Fruit fly (Drosophila melanogaster) whole organism, pupa: ENCODE results near the gene CG42781.

Experiments used
- CG10348 ChIP-seq: fragments of 200-800 bp; sonication (Bioruptor generic); IDR thresholded peaks from 2 replicates; pipeline ENCODE4 v1.3.6; 2022; ENCODE audit warnings: missing biosample characterization, missing genetic modification characterization
- CG12605 ChIP-seq: fragments of 200-800 bp; sonication (Bioruptor generic); IDR thresholded peaks from 2 replicates; pipeline ENCODE4 v1.3.6; 2022; ENCODE audit warnings: missing biosample characterization, missing genetic modification characterization
- CG13204 ChIP-seq: fragments of 200-800 bp; sonication (Bioruptor generic); optimal IDR thresholded peaks from 2 replicates; lab custom pipeline; 2018; ENCODE audit warnings: missing biosample characterization, mild to moderate bottlenecking, missing genetic modification characterization, moderate library complexity
- CG14655 ChIP-seq: fragments of 200-800 bp; sonication (Bioruptor generic); optimal IDR thresholded peaks from 3 replicates; lab custom pipeline; 2017; ENCODE audit warnings: mild to moderate bottlenecking, missing biosample characterization, missing genetic modification reagents, missing genetic modification characterization
- CG15710 ChIP-seq: fragments of 200-800 bp; sonication (Bioruptor generic); optimal IDR thresholded peaks from 2 replicates; lab custom pipeline; 2018; ENCODE audit warnings: missing biosample characterization, mild to moderate bottlenecking, missing genetic modification characterization, moderate library complexity
- CG17806 ChIP-seq: fragments of 200-800 bp; sonication (Bioruptor generic); optimal IDR thresholded peaks from 2 replicates; lab custom pipeline; 2018; ENCODE audit warnings: missing biosample characterization, mild to moderate bottlenecking, missing genetic modification characterization, moderate library complexity
- CG32121 ChIP-seq: fragments of 200-800 bp; sonication (Bioruptor generic); IDR thresholded peaks from 2 replicates; pipeline ENCODE4 v1.3.6; 2022; ENCODE audit warnings: missing biosample characterization, missing genetic modification characterization
- CG34367 ChIP-seq: fragments of 200-800 bp; sonication (Bioruptor generic); optimal IDR thresholded peaks from 2 replicates; lab custom pipeline; 2018; ENCODE audit warnings: missing biosample characterization, mild to moderate bottlenecking, missing genetic modification characterization
- CG4496 ChIP-seq: fragments of 200-800 bp; sonication (Bioruptor generic); IDR thresholded peaks from 3 replicates; pipeline ENCODE4 v1.3.6; 2022; ENCODE audit warnings: missing biosample characterization, missing genetic modification characterization
- CG8159 ChIP-seq: fragments of 200-800 bp; sonication (Bioruptor generic); optimal IDR thresholded peaks from 3 replicates; lab custom pipeline; 2018; ENCODE audit warnings: missing biosample characterization, mild to moderate bottlenecking, missing genetic modification characterization, moderate library complexity
- CG8301 ChIP-seq: fragments of 200-800 bp; sonication (Bioruptor generic); optimal IDR thresholded peaks from 2 replicates; lab custom pipeline; 2018; ENCODE audit warnings: missing biosample characterization, mild to moderate bottlenecking, missing genetic modification characterization
- CG9948 ChIP-seq: fragments of 200-800 bp; sonication (Bioruptor generic); optimal IDR thresholded peaks from 2 replicates; lab custom pipeline; 2018; ENCODE audit warnings: missing biosample characterization, mild to moderate bottlenecking, missing genetic modification characterization, moderate library complexity
- D1 ChIP-seq: fragments of 200-800 bp; sonication (Bioruptor generic); optimal IDR thresholded peaks from 2 replicates; lab custom pipeline; 2018; ENCODE audit warnings: missing biosample characterization, mild to moderate bottlenecking, missing genetic modification characterization, moderate library complexity
- EcR ChIP-seq: fragments of 200-800 bp; sonication (Bioruptor generic); optimal IDR thresholded peaks from 3 replicates; lab custom pipeline; 2019; ENCODE audit warnings: missing biosample characterization, missing genetic modification characterization, mild to moderate bottlenecking, moderate library complexity, missing genetic modification reagents
- Ets98B ChIP-seq: fragments of 200-800 bp; sonication (Bioruptor generic); IDR thresholded peaks from 2 replicates; pipeline ENCODE4 v1.3.6; 2022; ENCODE audit warnings: missing biosample characterization, missing genetic modification characterization
- Pif1A ChIP-seq: fragments of 200-800 bp; sonication (Bioruptor generic); optimal IDR thresholded peaks from 3 replicates; lab custom pipeline; 2016; ENCODE audit warnings: missing biosample characterization, missing genetic modification characterization
- Pif1B ChIP-seq: fragments of 200-800 bp; sonication (Bioruptor generic); optimal IDR thresholded peaks from 3 replicates; lab custom pipeline; 2016; ENCODE audit warnings: missing biosample characterization, missing genetic modification characterization
- Snoo ChIP-seq: fragments of 200-800 bp; sonication (Bioruptor generic); optimal IDR thresholded peaks from 3 replicates; lab custom pipeline; 2017; ENCODE audit warnings: missing biosample characterization, mild to moderate bottlenecking, missing genetic modification characterization, inconsistent platforms
- fd96Ca ChIP-seq: fragments of 200-800 bp; sonication (Bioruptor generic); IDR thresholded peaks from 3 replicates; pipeline ENCODE4 v1.3.6; 2022; ENCODE audit warnings: missing biosample characterization, missing genetic modification characterization
- gl ChIP-seq: fragments of 200-800 bp; sonication (Bioruptor generic); optimal IDR thresholded peaks from 2 replicates; lab custom pipeline; 2018; ENCODE audit warnings: missing biosample characterization, mild to moderate bottlenecking, missing genetic modification characterization
- rn ChIP-seq: fragments of 200-800 bp; sonication (Bioruptor generic); IDR thresholded peaks from 2 replicates; pipeline ENCODE4 v1.3.6; 2022; ENCODE audit warnings: missing biosample characterization, missing genetic modification characterization

The CG42781 gene

dm6 chrX:7405697-7406096 is 22.9 kb upstream of the CG42781 start, which contains the start of gene CG1677:
CG1677 (minus strand) TSS chrX:7405797.
- TF ChIP-seq CG15710 (tag; lab: Kevin White, UChicago) = no peak
- TF ChIP-seq Pif1A (GFP tag; lab: Kevin White, UChicago) = no peak
- no peak for TF ChIP-seq CG8159 (tag; lab: Kevin White, UChicago)
- no peak for TF ChIP-seq D1 (tag; lab: Kevin White, UChicago)
- TF ChIP-seq gl (tag; lab: Kevin White, UChicago) = no peak
- TF ChIP-seq Snoo = no peak
- TF ChIP-seq CG32121 (GFP tag; lab: Robert Waterston, UW) = no peak
- no peak for TF ChIP-seq EcR
- no peak for TF ChIP-seq CG17806 (tag; lab: Kevin White, UChicago)
- TF ChIP-seq CG9948 (tag; lab: Kevin White, UChicago) = no peak
- no peak for TF ChIP-seq CG13204

dm6 chrX:7403074-7403473 is 20.3 kb upstream of the CG42781 start, which contains the start of gene CG15035:
CG15035 (minus strand) TSS chrX:7403174.
- TF ChIP-seq fd96Ca = no peak
- TF ChIP-seq CG14655 (GFP tag; lab: Kevin White, UChicago) = no peak
- TF ChIP-seq CG8159 (tag; lab: Kevin White, UChicago) = no peak
- TF ChIP-seq D1 (tag; lab: Kevin White, UChicago) = no peak
- TF ChIP-seq CG13204 = no peak
- TF ChIP-seq CG10348 = no peak
- no peak for TF ChIP-seq CG32121 (GFP tag; lab: Robert Waterston, UW)
- TF ChIP-seq rn (GFP tag; lab: Robert Waterston, UW) = no peak
- TF ChIP-seq Ets98B (GFP tag; lab: Robert Waterston, UW) = no peak

dm6 chrX:7379569-7379968 is 3.2 kb downstream of the CG42781 start:
- TF ChIP-seq CG8159 (tag; lab: Kevin White, UChicago) = peak; percentile 52
- no peak for TF ChIP-seq CG32121 (GFP tag; lab: Robert Waterston, UW)
- TF ChIP-seq CG4496 (GFP tag; lab: Robert Waterston, UW) = no peak
- TF ChIP-seq CG17806 (tag; lab: Kevin White, UChicago) = no peak
- peak; percentile 45; the same call in 1 of the 3 replicates for TF ChIP-seq fd96Ca
- peak; percentile 8 for TF ChIP-seq CG34367 (tag; lab: Kevin White, UChicago)
- peak; percentile 35 for TF ChIP-seq CG9948 (tag; lab: Kevin White, UChicago)
- peak; percentile 37 for TF ChIP-seq Pif1A (GFP tag; lab: Kevin White, UChicago)
- TF ChIP-seq CG8301 = peak; percentile 21
- peak; percentile 37 for TF ChIP-seq CG14655 (GFP tag; lab: Kevin White, UChicago)
- TF ChIP-seq CG15710 (tag; lab: Kevin White, UChicago) = peak; percentile 43
- TF ChIP-seq, all 21 proteins: peak for 8

- TF ChIP-seq CG32121 (GFP tag; lab: Robert Waterston, UW) (no peak), CG8159 (tag; lab: Kevin White, UChicago) (no peak), CG12605 (GFP tag; lab: Robert Waterston, UW) (no peak), CG15710 (tag; lab: Kevin White, UChicago) (no peak), Pif1A (GFP tag; lab: Kevin White, UChicago) (no peak), D1 (tag; lab: Kevin White, UChicago) (no peak), rn (GFP tag; lab: Robert Waterston, UW) (no peak), CG14655 (GFP tag; lab: Kevin White, UChicago) (no peak), CG4496 (GFP tag; lab: Robert Waterston, UW) (no peak), CG17806 (tag; lab: Kevin White, UChicago) (no peak), CG10348 (no peak), Pif1B (GFP tag; lab: Kevin White, UChicago) (no peak), fd96Ca (no peak), CG13204 (no peak), gl (tag; lab: Kevin White, UChicago) (no peak), CG9948 (tag; lab: Kevin White, UChicago) (no peak), CG34367 (tag; lab: Kevin White, UChicago) (no peak)
- TF ChIP-seq, all 21 proteins: peak for 0
Measured at dm6 chrX:7377840-7378239, 5.0 kb downstream of the CG42781 start, which contains the start of gene CheA7a. CheA7a (plus strand) TSS chrX:7378140.

DNA sequence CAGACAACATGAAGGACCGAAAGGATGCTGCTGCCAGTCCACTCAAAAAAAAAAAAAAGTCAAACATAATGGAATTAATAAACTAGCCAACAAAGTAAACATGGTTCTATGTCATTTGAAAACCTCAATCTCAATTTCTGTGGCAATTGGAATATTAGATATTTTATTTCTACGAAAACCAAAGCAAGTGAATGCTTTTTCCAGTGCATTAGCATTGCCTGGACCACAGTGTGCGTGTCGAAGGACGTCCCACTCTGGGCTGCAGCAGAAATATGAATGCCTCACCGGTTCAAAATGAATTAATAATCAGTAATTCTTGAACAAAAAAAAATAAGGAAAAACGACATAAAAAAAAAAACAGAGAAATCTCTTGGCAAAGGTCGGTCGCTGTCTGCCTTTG is 10.3 kb downstream of the CG42781 start:
- TF ChIP-seq CG15710 (tag; lab: Kevin White, UChicago) = peak; percentile 26
- TF ChIP-seq CG8159 (tag; lab: Kevin White, UChicago) = peak; percentile 35
- peak; percentile 15 for TF ChIP-seq CG17806 (tag; lab: Kevin White, UChicago)
- no peak for TF ChIP-seq CG32121 (GFP tag; lab: Robert Waterston, UW)

- TF ChIP-seq CG17806 (tag; lab: Kevin White, UChicago) (no peak), gl (tag; lab: Kevin White, UChicago) (no peak), CG10348 (no peak), Ets98B (GFP tag; lab: Robert Waterston, UW) (no peak), rn (GFP tag; lab: Robert Waterston, UW) (no peak)
Measured at dm6 chrX:7368361-7368760, 14.4 kb downstream of the CG42781 start.

DNA sequence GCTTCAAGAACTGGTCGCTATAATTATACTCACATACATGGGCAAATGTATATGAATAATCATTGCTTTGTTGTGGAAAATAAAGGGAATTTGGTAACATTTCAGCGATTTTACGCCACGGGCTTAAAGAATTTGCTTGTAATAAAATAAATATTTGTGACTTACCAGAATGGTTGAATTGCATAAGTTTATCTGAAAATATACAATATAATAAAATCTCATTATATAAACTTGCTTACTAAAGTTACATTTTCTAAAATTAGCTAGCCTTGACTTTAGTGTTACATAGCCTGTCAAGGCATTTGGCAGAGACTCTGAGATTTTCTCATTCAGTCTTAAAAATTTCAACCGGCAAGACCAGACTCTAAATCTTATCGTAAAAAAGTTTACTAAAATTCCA is 24.3 kb downstream of the CG42781 start, which contains the start of gene CG1999:
CG1999 (plus strand) TSS at position 301 of the 400 bp plus-strand sequence.
- TF ChIP-seq CG13204 = no peak
